Worm (Caenorhabditis elegans) whole organism, L3 larva: ENCODE results near the gene H13N06.7.

Source experiments
- R02D3.7 ChIP-seq: fragments of 150-350 bp; optimal IDR thresholded peaks from 2 replicates; lab custom pipeline; 2014; ENCODE audit warnings: missing biosample characterization, missing genetic modification characterization
- ZK546.5 ChIP-seq: sonication (generic microtip); optimal IDR thresholded peaks from 2 replicates; lab custom pipeline; 2017; ENCODE audit warnings: missing biosample characterization, missing genetic modification characterization
- aly-2 ChIP-seq: fragments of 150-350 bp; optimal IDR thresholded peaks from 2 replicates; lab custom pipeline; 2014; ENCODE audit warnings: missing biosample characterization, missing genetic modification characterization
- ama-1 ChIP-seq: fragments of 150-350 bp; optimal IDR thresholded peaks from 2 replicates; lab custom pipeline; 2018
- ceh-16 ChIP-seq: sonication (generic microtip); optimal IDR thresholded peaks from 2 replicates; lab custom pipeline; 2017; ENCODE audit warnings: missing biosample characterization, missing genetic modification characterization
- ceh-28 ChIP-seq: fragments of 150-350 bp; optimal IDR thresholded peaks from 2 replicates; lab custom pipeline; 2014; ENCODE audit warnings: missing biosample characterization, missing genetic modification reagents, missing genetic modification characterization
- ceh-82 ChIP-seq: fragments of 150-350 bp; optimal IDR thresholded peaks from 2 replicates; lab custom pipeline; 2014; ENCODE audit warnings: missing biosample characterization, missing genetic modification characterization
- daf-12 ChIP-seq: fragments of 150-350 bp; optimal IDR thresholded peaks from 2 replicates; lab custom pipeline; 2014; ENCODE audit warnings: missing biosample characterization, missing genetic modification reagents, missing genetic modification characterization
- egl-27 ChIP-seq: sonication (generic microtip); optimal IDR thresholded peaks from 4 replicates; lab custom pipeline; 2017; ENCODE audit warnings: missing biosample characterization, missing genetic modification reagents, missing genetic modification characterization
- egl-5 ChIP-seq: fragments of 150-350 bp; optimal IDR thresholded peaks from 2 replicates; lab custom pipeline; 2017; ENCODE audit warnings: missing biosample characterization, missing genetic modification reagents, missing genetic modification characterization, inconsistent platforms
- elt-1 ChIP-seq: fragments of 150-350 bp; optimal IDR thresholded peaks from 2 replicates; lab custom pipeline; 2014; ENCODE audit warnings: missing biosample characterization, missing genetic modification characterization
- elt-2 ChIP-seq: sonication (generic microtip); optimal IDR thresholded peaks from 2 replicates; lab custom pipeline; 2016; ENCODE audit warnings: missing genetic modification reagents, mild to moderate bottlenecking, missing genetic modification characterization, missing compliant biosample characterization
- eor-1 ChIP-seq, 2 experiments: fragments of 150-350 bp; optimal IDR thresholded peaks; 2 replicates each; lab custom pipeline; 2014 to 2018; ENCODE audit warnings: missing biosample characterization in 2 of 2, missing genetic modification characterization in 2 of 2
- fkh-10 ChIP-seq: sonication (generic microtip); optimal IDR thresholded peaks from 2 replicates; lab custom pipeline; 2017; ENCODE audit warnings: missing biosample characterization, missing genetic modification reagents, missing genetic modification characterization
- fos-1 ChIP-seq: fragments of 150-350 bp; optimal IDR thresholded peaks from 2 replicates; lab custom pipeline; 2014; ENCODE audit warnings: missing biosample characterization, missing genetic modification characterization
- hmg-11 ChIP-seq: sonication (generic microtip); optimal IDR thresholded peaks from 2 replicates; lab custom pipeline; 2016; ENCODE audit warnings: missing genetic modification characterization, missing compliant biosample characterization
- jun-1 ChIP-seq: fragments of 150-350 bp; optimal IDR thresholded peaks from 2 replicates; lab custom pipeline; 2014; ENCODE audit warnings: missing biosample characterization, missing genetic modification reagents, missing genetic modification characterization
- lin-15B ChIP-seq: fragments of 150-350 bp; optimal IDR thresholded peaks from 2 replicates; lab custom pipeline; 2014; ENCODE audit warnings: missing biosample characterization, missing genetic modification characterization
- lin-39 ChIP-seq: fragments of 150-350 bp; optimal IDR thresholded peaks from 2 replicates; lab custom pipeline; 2018; ENCODE audit warnings: missing biosample characterization, missing genetic modification reagents, missing genetic modification characterization
- mml-1 ChIP-seq: fragments of 150-350 bp; sonication (generic microtip); optimal IDR thresholded peaks from 3 replicates; lab custom pipeline; 2014; ENCODE audit warnings: missing biosample characterization, missing genetic modification characterization
- nfya-1 ChIP-seq: sonication (generic microtip); optimal IDR thresholded peaks from 2 replicates; lab custom pipeline; 2017; ENCODE audit warnings: missing genetic modification characterization, mild to moderate bottlenecking, missing compliant biosample characterization, antibody characterized with exemption, moderate library complexity; ENCODE audit not compliant: insufficient read depth
- nhr-11 ChIP-seq: fragments of 150-350 bp; optimal IDR thresholded peaks from 2 replicates; lab custom pipeline; 2014; ENCODE audit warnings: missing biosample characterization, missing genetic modification characterization
- nhr-12 ChIP-seq: fragments of 150-350 bp; optimal IDR thresholded peaks from 2 replicates; lab custom pipeline; 2014; ENCODE audit warnings: missing biosample characterization, missing genetic modification characterization
- nhr-23 ChIP-seq: fragments of 150-350 bp; optimal IDR thresholded peaks from 2 replicates; lab custom pipeline; 2014; ENCODE audit warnings: missing biosample characterization, missing genetic modification reagents, missing genetic modification characterization
- nhr-237 ChIP-seq: fragments of 150-350 bp; optimal IDR thresholded peaks from 2 replicates; lab custom pipeline; 2014; ENCODE audit warnings: missing biosample characterization, missing genetic modification characterization
- nhr-25 ChIP-seq: sonication (generic microtip); optimal IDR thresholded peaks from 2 replicates; lab custom pipeline; 2017; ENCODE audit warnings: missing biosample characterization, missing genetic modification characterization
- nhr-28 ChIP-seq: fragments of 150-350 bp; optimal IDR thresholded peaks from 2 replicates; lab custom pipeline; 2014; ENCODE audit warnings: missing biosample characterization, missing genetic modification characterization
- nhr-43 ChIP-seq: sonication (generic microtip); optimal IDR thresholded peaks from 2 replicates; lab custom pipeline; 2016; ENCODE audit warnings: mild to moderate bottlenecking, missing genetic modification characterization, missing compliant biosample characterization; ENCODE audit not compliant: poor library complexity, severe bottlenecking
- nhr-67 ChIP-seq: fragments of 150-350 bp; optimal IDR thresholded peaks from 2 replicates; lab custom pipeline; 2014; ENCODE audit warnings: missing biosample characterization, missing genetic modification characterization
- nhr-77 ChIP-seq: fragments of 150-350 bp; optimal IDR thresholded peaks from 2 replicates; lab custom pipeline; 2014; ENCODE audit warnings: missing biosample characterization, missing genetic modification characterization
- pqm-1 ChIP-seq: fragments of 150-350 bp; optimal IDR thresholded peaks from 2 replicates; lab custom pipeline; 2017; ENCODE audit warnings: missing biosample characterization, missing genetic modification characterization, inconsistent platforms
- sea-2 ChIP-seq: fragments of 150-350 bp; sonication (generic microtip); optimal IDR thresholded peaks from 4 replicates; lab custom pipeline; 2014; ENCODE audit warnings: missing biosample characterization, missing genetic modification reagents, missing genetic modification characterization
- snpc-4 ChIP-seq: fragments of 150-350 bp; optimal IDR thresholded peaks from 2 replicates; lab custom pipeline; 2014; ENCODE audit warnings: missing biosample characterization, missing genetic modification characterization
- tbx-2 ChIP-seq: sonication (generic microtip); optimal IDR thresholded peaks from 2 replicates; lab custom pipeline; 2016; ENCODE audit warnings: mild to moderate bottlenecking, missing genetic modification characterization, missing compliant biosample characterization
- unc-39 ChIP-seq: sonication (generic microtip); optimal IDR thresholded peaks from 4 replicates; lab custom pipeline; 2017; ENCODE audit warnings: missing biosample characterization, missing genetic modification characterization
- zag-1 ChIP-seq: fragments of 150-350 bp; optimal IDR thresholded peaks from 2 replicates; lab custom pipeline; 2014; ENCODE audit warnings: missing biosample characterization, missing genetic modification characterization
- ztf-4 ChIP-seq: fragments of 150-350 bp; optimal IDR thresholded peaks from 2 replicates; lab custom pipeline; 2014; ENCODE audit warnings: missing biosample characterization, missing genetic modification characterization

The H13N06.7 gene

DNA sequence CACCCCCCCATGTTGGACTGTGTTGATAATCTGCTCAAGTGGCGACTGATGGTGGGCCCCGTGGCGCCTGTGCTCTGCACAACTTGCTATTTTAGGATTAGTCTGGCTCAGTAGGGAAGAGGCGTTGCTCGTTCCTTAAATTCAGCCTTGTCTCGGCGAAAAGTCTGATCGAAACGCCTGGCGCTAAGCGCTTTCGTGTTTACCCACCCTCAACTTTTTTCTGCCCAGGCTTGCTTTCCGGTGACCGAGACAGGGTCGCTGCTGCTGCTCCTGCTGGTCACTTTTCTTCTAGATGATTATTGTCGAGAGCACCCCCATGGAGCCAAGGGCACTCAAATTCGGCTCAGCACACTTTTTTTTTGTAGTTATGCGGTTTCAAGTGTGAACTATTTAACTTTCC, 11.6 kb downstream of the H13N06.7 start:
- TF ChIP-seq ceh-16 (tag; lab: Kevin White, UChicago) (no peak), zag-1 (tag; lab: Kevin White, UChicago) (no peak), aly-2 (tag; lab: Kevin White, UChicago) (no peak), hmg-11 (tag; lab: Kevin White, UChicago) (no peak), ZK546.5 (tag; lab: Kevin White, UChicago) (no peak), lin-39 (tag; lab: Kevin White, UChicago) (no peak), ceh-82 (no peak), ceh-28 (tag; lab: Kevin White, UChicago) (no peak), jun-1 (tag; lab: Kevin White, UChicago) (no peak), nhr-237 (tag; lab: Kevin White, UChicago) (no peak), nhr-43 (tag; lab: Kevin White, UChicago) (no peak), fkh-10 (GFP tag; lab: Kevin White, UChicago) (no peak)
- TF ChIP-seq, all 47 proteins: peak for 0

DNA sequence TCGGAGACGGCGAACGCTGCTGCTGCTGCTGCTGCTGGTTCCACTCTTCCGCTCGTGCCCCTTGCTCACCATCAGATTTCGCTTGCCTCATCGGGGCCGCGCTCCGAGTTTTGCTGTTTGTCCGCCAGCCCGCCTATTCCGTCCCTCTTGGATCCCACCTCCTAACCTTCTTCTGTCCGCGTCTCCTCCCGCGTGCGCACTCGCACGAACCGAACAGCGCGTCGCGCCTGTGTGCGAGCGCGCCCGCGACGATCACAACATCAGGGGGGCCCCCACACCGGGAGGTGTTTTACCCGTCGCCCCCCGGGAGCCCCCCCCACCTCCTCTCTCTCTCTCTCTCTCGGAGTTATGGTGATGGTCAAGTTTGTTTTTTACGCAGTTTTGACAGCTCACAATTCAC, 12.9 kb downstream of the H13N06.7 start:
- TF ChIP-seq nhr-23 (tag; lab: Kevin White, UChicago) (no peak), lin-39 (tag; lab: Kevin White, UChicago) (peak; percentile 10)
- TF ChIP-seq, all 47 proteins: peak for 1

DNA sequence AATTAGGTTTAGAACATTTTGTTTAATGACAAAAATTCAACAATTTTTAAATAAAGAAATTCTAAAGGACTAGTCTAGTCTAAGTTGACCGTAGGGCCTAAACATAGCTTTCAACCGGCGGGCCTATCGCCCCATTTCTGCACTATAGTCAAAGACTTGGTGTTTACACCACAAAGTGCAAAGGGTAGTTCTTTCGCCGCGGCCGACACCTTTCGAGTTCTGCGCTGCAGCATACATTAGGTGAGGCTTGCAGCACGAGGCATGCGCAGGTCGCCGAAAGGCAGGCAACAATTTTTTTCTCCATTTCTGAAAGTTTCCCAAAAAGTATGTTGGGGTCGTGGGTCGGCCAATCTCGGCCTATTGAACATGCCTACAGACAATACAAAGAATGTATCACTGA, 25.5 kb downstream of the H13N06.7 start:
- TF ChIP-seq ama-1 (lab: Kevin White, UChicago) = no peak
- TF ChIP-seq, all 47 proteins: peak for 0

DNA sequence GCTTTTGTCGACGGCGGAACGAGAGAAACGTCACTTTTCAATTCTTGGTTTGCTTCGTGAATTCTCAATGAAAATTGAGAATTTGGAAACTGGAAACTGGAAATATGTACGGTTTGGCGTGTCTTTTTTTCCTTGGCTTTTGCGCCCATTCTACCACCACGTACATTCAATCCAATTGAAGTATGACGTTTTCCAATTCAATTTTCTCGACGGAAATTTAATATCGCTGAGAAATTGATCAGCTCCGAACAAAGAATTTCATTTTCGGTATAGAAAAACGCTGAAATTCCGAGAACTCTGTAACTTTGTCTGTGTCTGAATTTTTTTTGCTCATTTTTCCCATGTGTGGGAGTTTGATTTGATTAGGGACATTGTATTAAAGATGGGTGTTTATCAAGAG, 30.3 kb downstream of the H13N06.7 start:
- TF ChIP-seq nhr-25 (tag; lab: Kevin White, UChicago) = no peak
- no peak for TF ChIP-seq hmg-11 (tag; lab: Kevin White, UChicago)
- TF ChIP-seq nhr-67 = no peak
- TF ChIP-seq daf-12 (tag; lab: Kevin White, UChicago) = no peak
- TF ChIP-seq ceh-28 (tag; lab: Kevin White, UChicago) = no peak
- TF ChIP-seq fkh-10 (GFP tag; lab: Kevin White, UChicago) = no peak
- TF ChIP-seq ztf-4 (tag; lab: Kevin White, UChicago) = no peak
- TF ChIP-seq unc-39 = no peak
- TF ChIP-seq mml-1 = no peak
- no peak for TF ChIP-seq nhr-12 (tag; lab: Kevin White, UChicago)
- TF ChIP-seq egl-5 (tag; lab: Kevin White, UChicago) = no peak
- TF ChIP-seq elt-2 (tag; lab: Kevin White, UChicago) = no peak
- no peak for TF ChIP-seq egl-27 (tag; lab: Kevin White, UChicago)
- TF ChIP-seq sea-2 (GFP tag; lab: Kevin White, UChicago) = no peak
- TF ChIP-seq ZK546.5 (tag; lab: Kevin White, UChicago) = no peak
- no peak for TF ChIP-seq nfya-1
- no peak for TF ChIP-seq fos-1 (tag; lab: Kevin White, UChicago)
- no peak for TF ChIP-seq jun-1 (tag; lab: Kevin White, UChicago)

DNA sequence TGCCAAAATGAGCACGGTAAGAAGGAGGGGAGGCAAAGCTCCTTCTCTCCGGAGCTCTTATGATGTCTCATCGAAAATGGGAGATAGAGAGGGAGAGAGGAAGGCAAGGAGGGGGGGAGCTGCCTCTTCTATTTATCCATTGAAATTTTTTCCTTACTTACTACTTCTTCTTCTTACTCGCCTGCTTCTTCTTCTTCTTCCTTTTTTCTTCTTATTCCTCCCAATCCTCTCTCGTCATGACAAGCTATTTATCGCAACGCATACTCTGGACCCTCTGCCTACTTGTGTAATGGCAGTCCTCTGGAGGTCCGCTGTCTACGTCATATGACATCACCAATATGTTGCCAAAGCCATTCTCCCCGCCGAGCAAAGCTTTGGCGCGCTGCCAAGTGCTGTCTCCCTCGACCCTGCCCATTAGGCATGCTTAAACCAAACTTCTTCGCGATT, 32.3 kb downstream of the H13N06.7 start:
- TF ChIP-seq hmg-11 (tag; lab: Kevin White, UChicago) = peak; percentile 53
- no peak for TF ChIP-seq ceh-16 (tag; lab: Kevin White, UChicago)
- TF ChIP-seq elt-1 (tag; lab: Kevin White, UChicago) = peak; percentile 12
- peak; percentile 72 for TF ChIP-seq nfya-1
- peak; percentile 15 for TF ChIP-seq ceh-82
- no peak for TF ChIP-seq snpc-4
- no peak for TF ChIP-seq egl-27 (tag; lab: Kevin White, UChicago)
- TF ChIP-seq egl-5 (tag; lab: Kevin White, UChicago) = peak; percentile 63
- peak; percentile 65 for TF ChIP-seq ceh-28 (tag; lab: Kevin White, UChicago)
- peak; percentile 66 for TF ChIP-seq tbx-2
- no peak for TF ChIP-seq eor-1 (tag; optimal IDR thresholded peaks at IDR 0.05; lab: Kevin White, UChicago)
- no peak for TF ChIP-seq lin-15B
- peak; percentile 79 for TF ChIP-seq lin-39 (tag; lab: Kevin White, UChicago)

DNA sequence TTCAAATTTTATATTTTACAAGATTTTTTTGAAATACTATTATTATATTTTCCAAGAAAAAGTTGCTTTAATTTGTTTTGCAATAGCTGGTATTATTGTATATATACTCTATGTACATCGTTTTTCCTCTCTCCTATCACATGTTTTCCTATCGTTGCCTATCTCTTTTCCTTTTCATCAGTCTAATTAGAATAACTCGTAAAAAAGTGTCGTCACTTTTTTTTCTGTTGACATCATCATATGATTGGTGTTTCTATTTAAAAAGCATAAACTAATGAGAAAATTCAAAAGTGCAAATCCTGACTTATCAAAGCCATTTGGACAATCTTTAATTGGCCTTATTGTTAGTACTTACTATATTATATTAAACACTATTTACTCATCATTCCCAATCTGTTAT, 33.1 kb downstream of the H13N06.7 start:
- TF ChIP-seq nhr-28 (tag; lab: Kevin White, UChicago) (no peak), nhr-12 (tag; lab: Kevin White, UChicago) (no peak), ceh-16 (tag; lab: Kevin White, UChicago) (no peak), nhr-11 (tag; lab: Kevin White, UChicago) (no peak), ama-1 (lab: Kevin White, UChicago) (no peak), nhr-77 (tag; lab: Kevin White, UChicago) (no peak), hmg-11 (tag; lab: Kevin White, UChicago) (no peak), lin-15B (no peak), lin-39 (tag; lab: Kevin White, UChicago) (no peak), R02D3.7 (tag; lab: Kevin White, UChicago) (no peak), tbx-2 (no peak), pqm-1 (tag; lab: Kevin White, UChicago) (no peak)
